Fruit fly (Drosophila melanogaster) whole organism, embryonic: ENCODE results near the gene drpr.

Experiments used
- B-H1 ChIP-seq: fragments of 200-800 bp; sonication (Bioruptor generic); IDR thresholded peaks from 3 replicates; pipeline ENCODE4 v1.3.6; 2022; ENCODE audit warnings: missing biosample characterization, missing genetic modification characterization
- B-H2 ChIP-seq: fragments of 200-800 bp; sonication (Bioruptor generic); optimal IDR thresholded peaks from 2 replicates; lab custom pipeline; 2018; ENCODE audit warnings: missing biosample characterization, mild to moderate bottlenecking, missing genetic modification characterization
- BEAF-32 ChIP-seq: fragments of 200-800 bp; sonication (Bioruptor generic); optimal IDR thresholded peaks from 3 replicates; lab custom pipeline; 2017; ENCODE audit warnings: missing biosample characterization, missing genetic modification characterization, mild to moderate bottlenecking, moderate library complexity, missing genetic modification reagents
- Blimp-1 ChIP-seq: fragments of 200-800 bp; sonication (Bioruptor generic); optimal IDR thresholded peaks from 3 replicates; lab custom pipeline; 2018; ENCODE audit warnings: missing biosample characterization, missing genetic modification characterization, mild to moderate bottlenecking, moderate library complexity, missing genetic modification reagents
- CG1024 ChIP-seq: fragments of 200-800 bp; sonication (Bioruptor generic); IDR thresholded peaks from 2 replicates; pipeline ENCODE4 v1.3.6; 2022; ENCODE audit warnings: missing biosample characterization, missing genetic modification characterization
- CG10959 ChIP-seq: fragments of 200-800 bp; sonication (Bioruptor generic); IDR thresholded peaks from 2 replicates; pipeline ENCODE4 v1.3.6; 2022; ENCODE audit warnings: missing biosample characterization, missing genetic modification characterization
- CG14860 ChIP-seq: fragments of 200-800 bp; sonication (Bioruptor generic); IDR thresholded peaks from 3 replicates; pipeline ENCODE4 v1.3.6; 2022; ENCODE audit warnings: missing biosample characterization, missing genetic modification characterization; ENCODE audit not compliant: partially characterized antibody
- CG15514 ChIP-seq: fragments of 200-800 bp; sonication (Bioruptor generic); optimal IDR thresholded peaks from 3 replicates; lab custom pipeline; 2017; ENCODE audit warnings: missing biosample characterization, missing genetic modification characterization, mild to moderate bottlenecking, moderate library complexity, missing genetic modification reagents
- CG16813 ChIP-seq: fragments of 200-800 bp; sonication (Bioruptor generic); IDR thresholded peaks from 3 replicates; pipeline ENCODE4 v1.3.6; 2022; ENCODE audit warnings: missing biosample characterization, missing genetic modification characterization; ENCODE audit not compliant: partially characterized antibody
- CG4424 ChIP-seq: fragments of 200-800 bp; sonication (Bioruptor generic); optimal IDR thresholded peaks from 3 replicates; lab custom pipeline; 2016; ENCODE audit warnings: missing biosample characterization, missing genetic modification characterization
- CG4617 ChIP-seq: fragments of 200-800 bp; sonication (Bioruptor generic); optimal IDR thresholded peaks from 3 replicates; lab custom pipeline; 2016; ENCODE audit warnings: missing biosample characterization, missing genetic modification characterization, borderline replicate concordance
- CG5245 ChIP-seq: fragments of 200-800 bp; sonication (Bioruptor generic); optimal IDR thresholded peaks from 3 replicates; lab custom pipeline; 2016; ENCODE audit warnings: missing biosample characterization, missing genetic modification characterization
- CG6654 ChIP-seq: fragments of 200-800 bp; sonication (Bioruptor generic); optimal IDR thresholded peaks from 2 replicates; lab custom pipeline; 2017; ENCODE audit warnings: missing biosample characterization, mild to moderate bottlenecking, missing genetic modification characterization
- CG6683 ChIP-seq: fragments of 200-800 bp; sonication (Bioruptor generic); optimal IDR thresholded peaks from 2 replicates; lab custom pipeline; 2017; ENCODE audit warnings: missing biosample characterization, mild to moderate bottlenecking, missing genetic modification characterization, missing genetic modification reagents
- CG6765 ChIP-seq: fragments of 200-800 bp; sonication (Bioruptor generic); optimal IDR thresholded peaks from 3 replicates; lab custom pipeline; 2017; ENCODE audit warnings: missing biosample characterization, mild to moderate bottlenecking, missing genetic modification characterization
- CG7556 ChIP-seq: fragments of 200-800 bp; sonication (Bioruptor generic); optimal IDR thresholded peaks from 2 replicates; lab custom pipeline; 2017; ENCODE audit warnings: missing biosample characterization, mild to moderate bottlenecking, missing genetic modification characterization
- CG7745 ChIP-seq: fragments of 200-800 bp; sonication (Bioruptor generic); optimal IDR thresholded peaks from 2 replicates; lab custom pipeline; 2018; ENCODE audit warnings: missing biosample characterization, mild to moderate bottlenecking, missing genetic modification characterization, moderate library complexity
- CG7786 ChIP-seq: fragments of 200-800 bp; sonication (Bioruptor generic); optimal IDR thresholded peaks from 2 replicates; lab custom pipeline; 2016; ENCODE audit warnings: missing biosample characterization, missing genetic modification characterization
- CG9797 ChIP-seq: fragments of 200-800 bp; sonication (Bioruptor generic); optimal IDR thresholded peaks from 3 replicates; lab custom pipeline; 2018; ENCODE audit warnings: missing biosample characterization, mild to moderate bottlenecking, missing genetic modification characterization
- CrebB ChIP-seq: fragments of 200-800 bp; sonication (Bioruptor generic); optimal IDR thresholded peaks from 3 replicates; lab custom pipeline; 2018; ENCODE audit warnings: missing biosample characterization, mild to moderate bottlenecking, missing genetic modification characterization
- Elba2 ChIP-seq: fragments of 200-800 bp; sonication (Bioruptor generic); optimal IDR thresholded peaks from 3 replicates; lab custom pipeline; 2016; ENCODE audit warnings: missing biosample characterization, missing genetic modification characterization
- HHEX ChIP-seq: fragments of 200-800 bp; sonication (Bioruptor generic); optimal IDR thresholded peaks from 3 replicates; lab custom pipeline; 2017; ENCODE audit warnings: missing biosample characterization, mild to moderate bottlenecking, missing genetic modification characterization, missing genetic modification reagents
- HLHmδ ChIP-seq: fragments of 200-800 bp; sonication (Bioruptor generic); optimal IDR thresholded peaks from 2 replicates; lab custom pipeline; 2018; ENCODE audit warnings: missing biosample characterization, mild to moderate bottlenecking, missing genetic modification characterization, moderate library complexity
- Hmx ChIP-seq: fragments of 200-800 bp; sonication (Bioruptor generic); optimal IDR thresholded peaks from 2 replicates; lab custom pipeline; 2016; ENCODE audit warnings: missing biosample characterization, missing genetic modification characterization
- NK7.1 ChIP-seq: fragments of 200-800 bp; sonication (Bioruptor generic); optimal IDR thresholded peaks from 3 replicates; lab custom pipeline; 2016; ENCODE audit warnings: missing biosample characterization, missing genetic modification characterization
- PHDP ChIP-seq: fragments of 200-800 bp; sonication (Bioruptor generic); optimal IDR thresholded peaks from 3 replicates; lab custom pipeline; 2018; ENCODE audit warnings: missing biosample characterization, mild to moderate bottlenecking, missing genetic modification characterization, moderate library complexity
- Rx ChIP-seq: fragments of 200-800 bp; sonication (Bioruptor generic); IDR thresholded peaks from 2 replicates; pipeline ENCODE4 v1.3.6; 2022; ENCODE audit warnings: missing biosample characterization, missing genetic modification characterization
- Six4 ChIP-seq: fragments of 200-800 bp; sonication (Bioruptor generic); optimal IDR thresholded peaks from 2 replicates; lab custom pipeline; 2016; ENCODE audit warnings: missing biosample characterization, missing genetic modification characterization
- Ssrp ChIP-seq: fragments of 200-800 bp; sonication (Bioruptor generic); optimal IDR thresholded peaks from 2 replicates; lab custom pipeline; 2018; ENCODE audit warnings: missing biosample characterization, mild to moderate bottlenecking, missing genetic modification characterization, moderate library complexity
- Tbp ChIP-seq: fragments of >200 bp; optimal IDR thresholded peaks from 2 replicates; lab custom pipeline; 2018; ENCODE audit warnings: missing biosample characterization, missing genetic modification characterization
- gem ChIP-seq: fragments of 200-800 bp; sonication (Bioruptor generic); optimal IDR thresholded peaks from 2 replicates; lab custom pipeline; 2019; ENCODE audit warnings: missing biosample characterization, mild to moderate bottlenecking, missing genetic modification characterization, moderate library complexity
- gro ChIP-seq: fragments of 200-800 bp; sonication (Bioruptor generic); optimal IDR thresholded peaks from 2 replicates; lab custom pipeline; 2016; ENCODE audit warnings: missing biosample characterization, missing genetic modification characterization
- h ChIP-seq: fragments of >200 bp; optimal IDR thresholded peaks from 2 replicates; lab custom pipeline; 2017
- hkb ChIP-seq, 2 experiments: fragments of 200-800 bp in 1 of 2; fragments of >200 bp in 1 of 2; sonication (Bioruptor generic) in 1 of 2; IDR thresholded peaks in 1 of 2; optimal IDR thresholded peaks in 1 of 2; 2 replicates each; pipeline versions ENCODE4 v1.3.6 to Lab custom; 2017 to 2022; ENCODE audit warnings: missing biosample characterization in 1 of 2, missing genetic modification characterization in 1 of 2
- insv ChIP-seq, 2 experiments: fragments of 200-800 bp; sonication (Bioruptor generic); optimal IDR thresholded peaks; 3 replicates each; lab custom pipeline; 2016 to 2018; ENCODE audit warnings: missing biosample characterization in 2 of 2, missing genetic modification characterization in 2 of 2
- kah ChIP-seq: fragments of 200-800 bp; sonication (Bioruptor generic); optimal IDR thresholded peaks from 2 replicates; lab custom pipeline; 2018; ENCODE audit warnings: missing biosample characterization, mild to moderate bottlenecking, missing genetic modification characterization
- onecut ChIP-seq: fragments of 200-800 bp; sonication (Bioruptor generic); IDR thresholded peaks from 2 replicates; pipeline ENCODE4 v1.3.6; 2022; ENCODE audit warnings: missing biosample characterization, missing genetic modification characterization
- pho ChIP-seq: fragments of 200-800 bp; sonication (Bioruptor generic); optimal IDR thresholded peaks from 2 replicates; lab custom pipeline; 2016; ENCODE audit warnings: missing biosample characterization, missing genetic modification characterization
- pzg ChIP-seq: fragments of 200-800 bp; sonication (Bioruptor generic); optimal IDR thresholded peaks from 3 replicates; lab custom pipeline; 2018; ENCODE audit warnings: missing biosample characterization, mild to moderate bottlenecking, missing genetic modification characterization, moderate library complexity
- sd ChIP-seq: fragments of 200-800 bp; sonication (Bioruptor generic); optimal IDR thresholded peaks from 3 replicates; lab custom pipeline; 2018; ENCODE audit warnings: missing biosample characterization, mild to moderate bottlenecking, missing genetic modification characterization, moderate library complexity
- seq ChIP-seq: fragments of 200-800 bp; sonication (Bioruptor generic); IDR thresholded peaks from 2 replicates; pipeline ENCODE4 v1.3.6; 2022; ENCODE audit warnings: missing biosample characterization, missing genetic modification characterization
- sug ChIP-seq: fragments of 200-800 bp; optimal IDR thresholded peaks from 2 replicates; lab custom pipeline; 2019; ENCODE audit warnings: missing biosample characterization, mild to moderate bottlenecking, missing genetic modification characterization, moderate library complexity
- tin ChIP-seq: fragments of 200-800 bp; sonication (Bioruptor generic); optimal IDR thresholded peaks from 3 replicates; lab custom pipeline; 2016; ENCODE audit warnings: missing biosample characterization, missing genetic modification characterization
- tio ChIP-seq: fragments of 200-800 bp; sonication (Bioruptor generic); optimal IDR thresholded peaks from 2 replicates; lab custom pipeline; 2017; ENCODE audit warnings: missing biosample characterization, missing genetic modification characterization, inconsistent platforms
- ttk ChIP-seq: fragments of 200-800 bp; sonication (Bioruptor generic); IDR thresholded peaks from 2 replicates; pipeline ENCODE4 v2.1.2; 2022; ENCODE audit warnings: missing biosample characterization, missing genetic modification characterization
- tup ChIP-seq: fragments of 200-800 bp; sonication (Bioruptor generic); optimal IDR thresholded peaks from 2 replicates; lab custom pipeline; 2016; ENCODE audit warnings: missing biosample characterization, mild to moderate bottlenecking, missing genetic modification characterization, moderate library complexity
- usp ChIP-seq: fragments of >200 bp; optimal IDR thresholded peaks from 2 replicates; lab custom pipeline; 2017; ENCODE audit warnings: missing biosample characterization, missing genetic modification characterization
- zen ChIP-seq: fragments of 200-800 bp; sonication (Bioruptor generic); optimal IDR thresholded peaks from 3 replicates; lab custom pipeline; 2018; ENCODE audit warnings: missing biosample characterization, mild to moderate bottlenecking, missing genetic modification characterization, moderate library complexity
- zfh2 ChIP-seq: fragments of 200-800 bp; sonication (Bioruptor generic); optimal IDR thresholded peaks from 2 replicates; lab custom pipeline; 2016; ENCODE audit warnings: missing biosample characterization, missing genetic modification characterization

Gene drpr

DNA sequence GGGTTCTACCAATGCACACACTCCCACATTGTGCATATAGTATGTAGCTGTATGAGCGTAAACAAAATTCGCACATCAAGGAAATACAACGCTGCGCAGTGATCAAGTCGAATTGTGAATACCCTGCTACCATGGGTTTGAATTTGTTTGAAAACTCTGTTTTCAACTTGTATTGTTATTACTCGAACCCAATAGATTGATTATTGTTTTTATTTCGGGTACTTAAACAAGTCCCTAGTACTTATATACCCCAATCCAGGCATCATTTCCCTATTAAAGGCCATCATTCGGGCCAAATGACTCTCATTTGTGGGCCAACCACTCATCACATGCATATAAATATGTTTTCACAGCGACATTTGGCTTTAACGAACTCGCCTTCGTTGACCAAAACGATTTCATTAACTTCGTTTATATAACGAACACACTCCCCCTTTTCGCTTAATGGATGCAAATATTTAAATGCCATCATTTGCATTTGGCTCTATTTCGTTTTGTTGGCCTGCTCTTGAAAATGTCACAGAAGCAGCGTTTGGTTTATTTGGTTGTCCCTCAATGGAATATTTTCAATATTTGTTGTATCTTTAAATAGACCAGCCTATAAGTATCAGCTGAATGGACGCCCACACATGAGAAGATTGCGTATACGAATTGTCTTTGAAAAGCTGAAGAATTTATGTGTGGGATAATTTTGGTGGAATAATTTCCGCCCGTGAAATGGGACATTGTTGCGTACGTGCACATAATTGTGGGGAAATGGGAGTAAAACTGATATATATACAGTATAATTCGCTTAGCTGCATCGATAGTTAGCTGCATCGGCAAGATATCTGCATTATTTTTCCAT, 9.4 kb upstream of the drpr start (continued):
- TF ChIP-seq sug (tag; lab: Kevin White, UChicago) (peak; percentile 22), HLHmδ (GFP tag; lab: Kevin White, UChicago) (no peak), pzg (GFP tag; lab: Kevin White, UChicago) (no peak), HHEX (GFP tag; lab: Kevin White, UChicago) (peak; percentile 37), insv (GFP tag; optimal IDR thresholded peaks at IDR 0.05; lab: Kevin White, UChicago) (no peak), Tbp (no peak), gro (no peak), zfh2 (GFP tag; lab: Kevin White, UChicago) (peak; percentile 64), CG15514 (GFP tag; lab: Kevin White, UChicago) (no peak), PHDP (tag; lab: Kevin White, UChicago) (peak; percentile 53), B-H2 (GFP tag; lab: Kevin White, UChicago) (no peak), seq (GFP tag; lab: Robert Waterston, UW) (peak; percentile 82), gem (tag; lab: Kevin White, UChicago) (peak; percentile 76), NK7.1 (GFP tag; lab: Kevin White, UChicago) (peak; percentile 21), CG7556 (GFP tag; lab: Kevin White, UChicago) (peak; percentile 7), CG6654 (GFP tag; lab: Kevin White, UChicago) (no peak), Ssrp (peak; percentile 32), B-H1 (GFP tag; lab: Robert Waterston, UW) (peak; percentile 81), CG6683 (GFP tag; lab: Kevin White, UChicago) (no peak), usp (GFP tag; lab: Kevin White, UChicago) (no peak), CG16813 (no peak), CrebB (no peak), CG4424 (GFP tag; lab: Kevin White, UChicago) (peak; percentile 33), BEAF-32 (GFP tag; lab: Kevin White, UChicago) (no peak), hkb (optimal IDR thresholded peaks at IDR 0.05; lab: Kevin White, UChicago) (no peak), hkb (GFP tag; IDR thresholded peaks at IDR 0.05; lab: Robert Waterston, UW) (peak; percentile 52), tin (GFP tag; lab: Kevin White, UChicago) (no peak), onecut (GFP tag; lab: Robert Waterston, UW) (peak; percentile 31; the same call in 1 of the 2 replicates), pho (GFP tag; lab: Kevin White, UChicago) (peak; percentile 40), CG6765 (GFP tag; lab: Kevin White, UChicago) (no peak), CG7745 (no peak), h (lab: Kevin White, UChicago) (no peak), CG1024 (GFP tag; lab: Robert Waterston, UW) (no peak), CG10959 (no peak), Six4 (GFP tag; lab: Kevin White, UChicago) (no peak), Hmx (GFP tag; lab: Kevin White, UChicago) (peak; percentile 46), sd (tag; lab: Kevin White, UChicago) (peak; percentile 87), Rx (GFP tag; lab: Robert Waterston, UW) (peak; percentile 74), tio (no peak), CG9797 (GFP tag; lab: Kevin White, UChicago) (no peak), Elba2 (no peak), Blimp-1 (no peak), CG7786 (GFP tag; lab: Kevin White, UChicago) (peak; percentile 69), CG14860 (GFP tag; lab: Robert Waterston, UW) (no peak), ttk (GFP tag; lab: Robert Waterston, UW) (peak; percentile 72), tup (peak; percentile 10), zen (tag; lab: Kevin White, UChicago) (no peak), kah (GFP tag; lab: Kevin White, UChicago) (no peak), CG5245 (GFP tag; lab: Kevin White, UChicago) (no peak), CG4617 (no peak)
